Fruit fly (Drosophila melanogaster): ENCODE measurements around the gene Sc2.

DNA sequence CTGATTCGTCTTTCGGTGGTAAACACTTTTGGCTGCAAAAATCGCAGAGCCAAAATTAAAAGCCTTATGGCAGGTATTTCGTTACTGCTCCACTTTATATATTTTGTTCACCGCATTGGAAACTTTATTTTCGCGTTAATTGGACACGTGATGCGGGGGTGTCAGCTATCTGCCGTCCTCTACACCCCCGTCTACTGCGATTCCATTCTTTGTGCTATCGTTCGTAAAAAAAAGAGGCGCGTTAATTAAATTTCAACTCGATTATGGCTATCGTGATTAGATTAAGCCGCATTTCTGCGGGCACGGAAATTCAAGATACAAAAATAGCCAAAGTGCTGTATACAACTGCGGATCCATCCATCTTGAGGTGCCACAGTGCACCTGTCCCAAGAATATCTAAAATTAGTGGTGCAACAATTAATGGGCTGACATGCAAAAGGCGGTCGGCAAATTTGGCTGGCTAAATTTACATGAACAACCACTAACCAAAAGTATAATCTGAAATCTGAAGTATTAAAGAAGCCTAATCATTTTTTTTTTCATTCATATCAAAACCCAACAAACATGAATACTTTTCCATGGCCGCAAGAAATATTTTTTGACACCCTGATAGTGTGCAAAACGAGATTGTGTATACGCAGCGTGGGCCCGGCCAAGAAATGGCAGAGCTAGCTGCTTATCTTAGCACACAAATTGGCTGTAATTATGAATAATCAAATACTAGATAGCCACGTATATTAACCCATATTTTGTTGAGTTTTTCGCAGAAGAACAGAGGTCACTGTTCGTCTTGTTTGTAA is 26.9 kb downstream of the Sc2 start:
- no peak for TF ChIP-seq Myc (optimal IDR thresholded peaks at IDR 0.05)
- no peak for TF ChIP-seq h (optimal IDR thresholded peaks at IDR 0.05)

Data from Kc167 (cell line).